Worm (Caenorhabditis elegans): ENCODE results near the gene ppk-3.

DNA sequence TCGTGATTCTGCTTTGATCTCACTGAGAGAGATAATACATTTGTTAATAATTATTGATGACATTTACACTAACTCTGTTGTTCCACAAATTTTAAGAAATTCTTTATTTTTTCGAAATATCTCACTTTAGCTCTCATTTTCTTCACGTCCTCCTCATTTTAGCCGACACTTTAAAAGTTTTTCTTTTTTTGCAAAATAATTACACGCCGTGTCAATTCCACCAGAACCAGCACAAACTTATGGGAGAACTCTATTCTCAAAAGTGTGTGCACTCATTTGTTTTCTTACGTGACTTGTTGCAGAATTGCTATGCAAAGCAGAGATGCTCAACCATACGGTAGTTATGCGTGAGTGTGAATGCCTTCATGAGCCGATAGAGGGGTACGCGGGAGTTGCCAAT is 10.3 kb downstream of the ppk-3 start, which contains the start of gene frpr-2:
- no peak for TF ChIP-seq med-1 (GFP tag; optimal IDR thresholded peaks at IDR 0.05; ENCODE audit: insufficient read depth)
- no peak for TF ChIP-seq flt-1 (GFP tag; IDR thresholded peaks at IDR 0.05)
- TF ChIP-seq tab-1 (GFP tag; IDR thresholded peaks at IDR 0.05), result no peak
- TF ChIP-seq cog-1 (tag; optimal IDR thresholded peaks at IDR 0.05), result no peak
- TF ChIP-seq ref-1 (GFP tag; conservative IDR thresholded peaks at IDR 0.05), result no peak
- no peak for TF ChIP-seq ztf-29 (GFP tag; IDR thresholded peaks at IDR 0.05)
- no peak for TF ChIP-seq ztf-23 (GFP tag; IDR thresholded peaks at IDR 0.05)
- no peak for TF ChIP-seq T22C8.4 (GFP tag; IDR thresholded peaks at IDR 0.05)
- TF ChIP-seq klf-2 (GFP tag; conservative IDR thresholded peaks at IDR 0.05), result no peak

Measured in whole organism, midembryonic.